Fruit fly (Drosophila melanogaster): Measurements from ENCODE around the gene CG1092.

- TF ChIP-seq Dll (optimal IDR thresholded peaks at IDR 0.05) (no peak), usp (GFP tag; optimal IDR thresholded peaks at IDR 0.05) (no peak)
Measured at dm6 chr3R:4266470-4266869, at the start of gene CG1092.

All from whole organism.